Worm (Caenorhabditis elegans) whole organism, L4 larva: ENCODE results near the gene T12A7.10.
A peak's percentile ranks its signal among the peaks of the same experiment; 100 is the strongest.

Source experiments
- D1046.2 ChIP-seq: fragments of 200-800 bp; sonication (Bioruptor generic); IDR thresholded peaks from 2 replicates; pipeline ENCODE4 v1.3.6; 2022; ENCODE audit warnings: missing genetic modification characterization, missing compliant biosample characterization
- F26F4.8 ChIP-seq: fragments of 200-800 bp; sonication (Bioruptor generic); conservative IDR thresholded peaks from 2 replicates; pipeline ENCODE4 v1.3.6; 2022; ENCODE audit warnings: missing genetic modification characterization, missing compliant biosample characterization
- F44E2.7 ChIP-seq: fragments of 200-800 bp; sonication (Bioruptor generic); IDR thresholded peaks from 2 replicates; pipeline ENCODE4 v2.1.2; 2022; ENCODE audit warnings: missing genetic modification characterization, missing compliant biosample characterization
- R02D3.7 ChIP-seq: fragments of 150-350 bp; sonication (generic microtip); optimal IDR thresholded peaks from 3 replicates; lab custom pipeline; 2014; ENCODE audit warnings: missing biosample characterization, missing genetic modification characterization
- T26A8.4 ChIP-seq: fragments of 200-800 bp; sonication (Bioruptor generic); IDR thresholded peaks from 2 replicates; pipeline ENCODE4 v1.3.6; 2022; ENCODE audit warnings: missing genetic modification characterization, missing compliant biosample characterization
- Y48G9A.11 ChIP-seq: fragments of 200-800 bp; sonication (Bioruptor generic); IDR thresholded peaks from 2 replicates; pipeline ENCODE4 v1.3.6; 2022; ENCODE audit warnings: missing genetic modification reagents, missing genetic modification characterization, missing compliant biosample characterization
- Y5F2A.4 ChIP-seq: fragments of 200-800 bp; sonication (Bioruptor generic); optimal IDR thresholded peaks from 2 replicates; lab custom pipeline; 2018; ENCODE audit warnings: mild to moderate bottlenecking, missing genetic modification characterization, missing compliant biosample characterization
- ZK337.2 ChIP-seq: fragments of 200-800 bp; sonication (Bioruptor generic); IDR thresholded peaks from 2 replicates; pipeline ENCODE4 v1.3.6; 2022; ENCODE audit warnings: missing genetic modification reagents, missing genetic modification characterization, missing compliant biosample characterization
- aha-1 ChIP-seq: fragments of 150-350 bp; peaks from one replicate; lab custom pipeline; 2014; ENCODE audit warnings: missing biosample characterization, missing genetic modification characterization
- ama-1 ChIP-seq: fragments of 150-350 bp; optimal IDR thresholded peaks from 2 replicates; lab custom pipeline; 2014; ENCODE audit warnings: inconsistent platforms, mixed read lengths
- attf-4 ChIP-seq: sonication (generic microtip); optimal IDR thresholded peaks from 3 replicates; lab custom pipeline; 2017; ENCODE audit warnings: missing biosample characterization, missing genetic modification characterization
- ceh-44 ChIP-seq: fragments of 200-800 bp; sonication (Bioruptor generic); IDR thresholded peaks from 2 replicates; pipeline ENCODE4 v1.3.6; 2022; ENCODE audit warnings: missing genetic modification reagents, missing genetic modification characterization, missing compliant biosample characterization
- ces-1 ChIP-seq: fragments of 150-350 bp; sonication (generic microtip); optimal IDR thresholded peaks from 4 replicates; lab custom pipeline; 2014; ENCODE audit warnings: missing biosample characterization, missing genetic modification reagents, missing genetic modification characterization
- ctbp-1 ChIP-seq: fragments of 200-800 bp; sonication (Bioruptor generic); IDR thresholded peaks from 2 replicates; pipeline ENCODE4 v1.3.6; 2022; ENCODE audit warnings: missing genetic modification reagents, missing genetic modification characterization, missing compliant biosample characterization
- dmd-6 ChIP-seq: fragments of 200-800 bp; sonication (Bioruptor generic); IDR thresholded peaks from 2 replicates; pipeline ENCODE4 v1.3.6; 2022; ENCODE audit warnings: missing genetic modification reagents, missing genetic modification characterization, missing compliant biosample characterization
- dmd-9 ChIP-seq: fragments of 200-800 bp; sonication (Bioruptor generic); IDR thresholded peaks from 2 replicates; pipeline ENCODE4 v1.3.6; 2022; ENCODE audit warnings: missing genetic modification reagents, missing genetic modification characterization, missing compliant biosample characterization
- fkh-10 ChIP-seq: fragments of 150-350 bp; optimal IDR thresholded peaks from 2 replicates; lab custom pipeline; 2014; ENCODE audit warnings: missing biosample characterization, missing genetic modification reagents, missing genetic modification characterization
- hmg-1.1 ChIP-seq: fragments of 200-800 bp; sonication (Bioruptor generic); IDR thresholded peaks from 2 replicates; pipeline ENCODE4 v1.3.6; 2022; ENCODE audit warnings: missing genetic modification reagents, missing genetic modification characterization, missing compliant biosample characterization
- lim-7 ChIP-seq: fragments of 200-800 bp; sonication (Bioruptor generic); IDR thresholded peaks from 2 replicates; pipeline ENCODE4 v1.3.6; 2022; ENCODE audit warnings: missing genetic modification characterization, missing compliant biosample characterization
- lin-1 ChIP-seq: fragments of 200-800 bp; sonication (Bioruptor generic); IDR thresholded peaks from 2 replicates; pipeline ENCODE4 v1.3.6; 2022; ENCODE audit warnings: missing genetic modification reagents, missing genetic modification characterization, missing compliant biosample characterization
- lin-15B ChIP-seq: fragments of 150-350 bp; sonication (generic microtip); optimal IDR thresholded peaks from 3 replicates; lab custom pipeline; 2014; ENCODE audit warnings: missing biosample characterization, missing genetic modification characterization
- lir-3 ChIP-seq: sonication (generic microtip); optimal IDR thresholded peaks from 2 replicates; lab custom pipeline; 2016; ENCODE audit warnings: mild to moderate bottlenecking, missing genetic modification characterization, missing compliant biosample characterization
- lsy-2 ChIP-seq, 2 experiments: fragments of 150-350 bp in 1 of 2; sonication (generic microtip) in 1 of 2; optimal IDR thresholded peaks; 2 replicates each; lab custom pipeline; 2014 to 2017; ENCODE audit warnings: missing biosample characterization in 2 of 2, missing genetic modification characterization in 2 of 2
- mdl-1 ChIP-seq, 2 experiments: fragments of 150-350 bp in 1 of 2; sonication (generic microtip) in 1 of 2; optimal IDR thresholded peaks; 2 replicates each; lab custom pipeline; 2014 to 2017; ENCODE audit warnings: missing biosample characterization in 2 of 2, missing genetic modification characterization in 2 of 2
- mdt-29 ChIP-seq: fragments of 200-800 bp; sonication (Bioruptor generic); IDR thresholded peaks from 2 replicates; pipeline ENCODE4 v1.3.6; 2022; ENCODE audit warnings: missing genetic modification reagents, missing genetic modification characterization, missing compliant biosample characterization
- mep-1 ChIP-seq: fragments of 150-350 bp; sonication (generic microtip); optimal IDR thresholded peaks from 3 replicates; lab custom pipeline; 2014; ENCODE audit warnings: missing biosample characterization, missing genetic modification characterization
- nhr-10 ChIP-seq: fragments of 150-350 bp; optimal IDR thresholded peaks from 2 replicates; lab custom pipeline; 2014; ENCODE audit warnings: missing biosample characterization, missing genetic modification characterization
- nhr-25 ChIP-seq: sonication (generic microtip); optimal IDR thresholded peaks from 2 replicates; lab custom pipeline; 2017; ENCODE audit warnings: missing genetic modification characterization, mild to moderate bottlenecking, missing compliant biosample characterization, antibody characterized with exemption, moderate library complexity, borderline replicate concordance; ENCODE audit not compliant: insufficient read depth
- nhr-41 ChIP-seq: fragments of 200-800 bp; sonication (Bioruptor generic); IDR thresholded peaks from 2 replicates; pipeline ENCODE4 v1.3.6; 2022; ENCODE audit warnings: missing genetic modification reagents, missing genetic modification characterization, missing compliant biosample characterization
- nhr-48 ChIP-seq: sonication (generic microtip); optimal IDR thresholded peaks from 2 replicates; lab custom pipeline; 2016; ENCODE audit warnings: mild to moderate bottlenecking, missing genetic modification characterization, missing compliant biosample characterization
- nhr-6 ChIP-seq: fragments of 150-350 bp; optimal IDR thresholded peaks from 2 replicates; lab custom pipeline; 2014; ENCODE audit warnings: missing biosample characterization, missing genetic modification characterization
- pha-4 ChIP-seq, 2 experiments: fragments of 150-350 bp in 1 of 2; fragments of 200-800 bp in 1 of 2; sonication (Bioruptor generic) in 1 of 2; IDR thresholded peaks in 1 of 2; optimal IDR thresholded peaks in 1 of 2; 2 replicates each; pipeline versions ENCODE4 v1.3.6 to Lab custom; 2014 to 2022; ENCODE audit warnings: missing genetic modification characterization in 2 of 2, missing genetic modification reagents in 2 of 2, missing biosample characterization in 1 of 2, missing compliant biosample characterization in 1 of 2
- set-16 ChIP-seq: fragments of 200-800 bp; sonication (Bioruptor generic); IDR thresholded peaks from 2 replicates; pipeline ENCODE4 v1.3.6; 2022; ENCODE audit warnings: missing genetic modification reagents, missing genetic modification characterization, missing compliant biosample characterization
- snpc-4 ChIP-seq: fragments of 150-350 bp; optimal IDR thresholded peaks from 2 replicates; lab custom pipeline; 2014; ENCODE audit warnings: missing biosample characterization, missing genetic modification characterization
- spr-3 ChIP-seq: fragments of 200-800 bp; sonication (Bioruptor generic); optimal IDR thresholded peaks from 2 replicates; lab custom pipeline; 2018; ENCODE audit warnings: mild to moderate bottlenecking, missing genetic modification characterization, missing compliant biosample characterization
- unc-62 ChIP-seq, 3 experiments: fragments of 150-350 bp in 1 of 3; sonication (generic microtip); optimal IDR thresholded peaks in 2 of 3; peaks in 1 of 3; 1 replicate in 1 of 3; 2 replicates in 2 of 3; lab custom pipeline; 2014 to 2017; ENCODE audit warnings: missing biosample characterization in 3 of 3, missing genetic modification characterization in 3 of 3, missing genetic modification reagents in 3 of 3, missing genotype in 1 of 3
- vab-7 ChIP-seq: fragments of 200-800 bp; sonication (Bioruptor generic); IDR thresholded peaks from 2 replicates; pipeline ENCODE4 v1.3.6; 2022; ENCODE audit warnings: missing genetic modification reagents, missing genetic modification characterization, missing compliant biosample characterization
- zip-11 ChIP-seq: fragments of 200-800 bp; sonication (Bioruptor generic); IDR thresholded peaks from 2 replicates; pipeline ENCODE4 v1.3.6; 2022; ENCODE audit warnings: missing genetic modification characterization, missing compliant biosample characterization
- ztf-11 ChIP-seq: fragments of 150-350 bp; optimal IDR thresholded peaks from 2 replicates; lab custom pipeline; 2014; ENCODE audit warnings: missing biosample characterization, missing genetic modification characterization

Gene T12A7.10

ce11 chrIV:11788383-11788963 is 33.6 kb upstream of the T12A7.10 start (continued):
- TF ChIP-seq nhr-41 (GFP tag; lab: Robert Waterston, UW) (no peak), unc-62 (GFP tag; optimal IDR thresholded peaks at IDR 0.05 in 1 of 2; lab: Kevin White, UChicago) (peak in 1 of 2 experiments; percentile 53), unc-62 (tag; optimal IDR thresholded peaks at IDR 0.05; lab: Kevin White, UChicago) (no peak), ztf-11 (tag; lab: Kevin White, UChicago) (no peak)
- TF ChIP-seq, all 104 proteins: peak for 6

DNA sequence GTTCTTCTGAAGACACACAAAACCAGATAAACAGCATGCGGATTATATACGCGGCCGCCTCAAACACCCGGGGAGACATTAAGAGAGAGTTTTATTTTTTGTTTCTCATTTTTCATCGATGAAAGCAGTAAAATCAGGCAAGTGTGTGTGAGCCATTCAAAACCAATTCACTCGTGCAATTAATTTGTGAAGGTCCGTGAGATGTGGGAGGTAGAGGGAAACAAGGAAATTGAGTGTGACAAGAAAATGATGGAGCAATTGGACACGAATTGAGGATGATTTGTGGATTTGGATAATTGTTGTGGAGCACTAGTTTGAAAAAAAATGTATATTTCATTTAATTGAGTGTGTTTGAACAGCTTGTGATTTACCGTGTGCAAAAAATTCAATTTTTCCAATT is 32.9 kb upstream of the T12A7.10 start:
- TF ChIP-seq ZK337.2 (no peak), pha-4 (GFP tag; IDR thresholded peaks at IDR 0.05; lab: Robert Waterston, UW) (no peak), pha-4 (tag; optimal IDR thresholded peaks at IDR 0.05; lab: Kevin White, UChicago) (no peak), nhr-25 (tag; lab: Kevin White, UChicago) (no peak), lin-1 (no peak), spr-3 (GFP tag; lab: Kevin White, UChicago) (no peak), dmd-6 (GFP tag; lab: Robert Waterston, UW) (no peak), zip-11 (GFP tag; lab: Robert Waterston, UW) (no peak), mep-1 (no peak), dmd-9 (no peak), ctbp-1 (GFP tag; lab: Robert Waterston, UW) (no peak)

DNA sequence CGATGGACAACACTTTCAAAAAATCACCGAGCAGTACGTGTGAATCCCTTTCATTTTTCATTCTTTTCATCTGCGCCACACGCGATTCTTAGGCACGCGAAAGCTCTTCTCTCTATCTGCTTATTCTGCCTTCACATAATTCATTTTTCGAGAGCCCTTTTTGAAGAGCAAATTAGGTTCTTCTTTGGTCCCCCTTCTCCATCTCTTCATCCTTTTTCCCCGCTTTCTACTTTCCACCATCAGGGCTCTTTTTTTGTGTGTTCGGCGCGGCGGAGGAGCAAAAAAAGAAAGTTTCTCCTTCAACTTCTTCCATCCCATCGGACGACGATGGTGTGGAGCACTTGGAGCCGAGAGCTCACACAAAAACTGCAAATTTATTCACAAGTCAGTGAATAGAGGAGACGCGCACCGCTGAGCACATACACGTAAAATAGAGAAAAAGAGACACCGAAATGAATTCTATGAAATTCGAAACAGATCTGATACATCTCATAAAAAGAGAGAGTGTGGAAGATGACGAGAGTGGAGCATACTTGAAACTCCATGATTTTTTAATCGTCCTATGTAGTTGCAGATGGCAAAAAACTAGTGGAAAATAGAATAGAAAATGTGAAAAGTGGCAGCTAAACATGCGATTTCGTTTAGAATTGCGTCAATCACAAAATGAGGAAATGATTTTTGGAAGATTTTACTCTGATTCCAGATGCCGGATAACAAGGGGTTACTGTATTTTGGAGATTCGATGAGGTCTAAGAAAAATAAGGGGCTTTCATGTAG is 30.3 kb upstream of the T12A7.10 start:
- peak; percentile 17; the same call in 1 of the 2 replicates for TF ChIP-seq set-16
- TF ChIP-seq ctbp-1 (GFP tag; lab: Robert Waterston, UW), result peak; percentile 59; the same call in 1 of the 2 replicates
- TF ChIP-seq fkh-10, result peak; percentile 50
- no peak for TF ChIP-seq hmg-1.1 (GFP tag; lab: Robert Waterston, UW)
- TF ChIP-seq aha-1, result peak; percentile 30
- TF ChIP-seq snpc-4 (tag; lab: Kevin White, UChicago), result no peak
- no peak for TF ChIP-seq ama-1 (lab: Kevin White, UChicago)
- no peak for TF ChIP-seq D1046.2
- peak; percentile 9 for TF ChIP-seq ces-1 (GFP tag; lab: Kevin White, UChicago)
- TF ChIP-seq ceh-44, result no peak
- TF ChIP-seq R02D3.7 (tag; lab: Kevin White, UChicago), result no peak
- no peak for TF ChIP-seq F44E2.7 (GFP tag; lab: Robert Waterston, UW)
- TF ChIP-seq lim-7 (GFP tag; lab: Robert Waterston, UW), result 0 out of 2 replicates have a peak, but pooled peaks have one; percentile 4
- TF ChIP-seq lsy-2 (tag; optimal IDR thresholded peaks at IDR 0.05; lab: Kevin White, UChicago), result peak in 1 of 2 experiments; percentile 4
- TF ChIP-seq unc-62 (GFP tag; optimal IDR thresholded peaks at IDR 0.05 in 1 of 2; lab: Kevin White, UChicago), result peak in 1 of 2 experiments; percentile 74
- no peak for TF ChIP-seq unc-62 (tag; optimal IDR thresholded peaks at IDR 0.05; lab: Kevin White, UChicago)
- no peak for TF ChIP-seq mdl-1 (tag; optimal IDR thresholded peaks at IDR 0.05; lab: Kevin White, UChicago)

ce11 chrIV:11782846-11783245 is 27.9 kb upstream of the T12A7.10 start:
- TF ChIP-seq lim-7 (GFP tag; lab: Robert Waterston, UW) (no peak), F26F4.8 (no peak), ztf-11 (tag; lab: Kevin White, UChicago) (no peak), lin-15B (tag; lab: Kevin White, UChicago) (no peak), lir-3 (no peak), nhr-6 (tag; lab: Kevin White, UChicago) (no peak), Y5F2A.4 (GFP tag; lab: Kevin White, UChicago) (no peak), set-16 (no peak), attf-4 (tag; lab: Kevin White, UChicago) (no peak), nhr-10 (tag; lab: Kevin White, UChicago) (no peak), T26A8.4 (no peak), vab-7 (GFP tag; lab: Robert Waterston, UW) (no peak), nhr-48 (tag; lab: Kevin White, UChicago) (no peak), nhr-41 (GFP tag; lab: Robert Waterston, UW) (no peak), mdt-29 (GFP tag; lab: Robert Waterston, UW) (no peak), ceh-44 (no peak), Y48G9A.11 (GFP tag; lab: Robert Waterston, UW) (no peak)
